Fruit fly (Drosophila melanogaster): ENCODE data around the gene mge.

mge gene

dm6 chr3L:3937806-3938205 is 28.1 kb upstream of the mge start, which contains the start of gene CG10866 (continued):
- no peak for TF ChIP-seq CG4707 (GFP tag; optimal IDR thresholded peaks at IDR 0.05)
- TF ChIP-seq CG4404 (GFP tag; IDR thresholded peaks at IDR 0.05): no peak
- peak; percentile 84 for TF ChIP-seq CG16813 (GFP tag; IDR thresholded peaks at IDR 0.05; ENCODE audit: partially characterized antibody)
- peak; percentile 70 for TF ChIP-seq MBD-R2 (GFP tag; IDR thresholded peaks at IDR 0.05)
- no peak for TF ChIP-seq gsb (GFP tag; IDR thresholded peaks at IDR 0.05)
- TF ChIP-seq CG11247 (GFP tag; IDR thresholded peaks at IDR 0.05): no peak
- no peak for TF ChIP-seq CG12391 (tag; optimal IDR thresholded peaks at IDR 0.05)
- TF ChIP-seq zen2 (GFP tag; IDR thresholded peaks at IDR 0.05; ENCODE audit: partially characterized antibody): peak; percentile 82
- TF ChIP-seq tin (GFP tag; optimal IDR thresholded peaks at IDR 0.05): no peak
- TF ChIP-seq trem (tag; optimal IDR thresholded peaks at IDR 0.05): peak; percentile 6
- no peak for TF ChIP-seq Nf-YA (GFP tag; IDR thresholded peaks at IDR 0.05)
- TF ChIP-seq CG3065 (GFP tag; optimal IDR thresholded peaks at IDR 0.05): no peak
- TF ChIP-seq en (GFP tag; optimal IDR thresholded peaks at IDR 0.05): no peak
- no peak for TF ChIP-seq CG8290 (GFP tag; optimal IDR thresholded peaks at IDR 0.05)
- peak in 1 of 2 experiments; percentile 57 for TF ChIP-seq CG8290 (tag; optimal IDR thresholded peaks at IDR 0.05)
- TF ChIP-seq lov (optimal IDR thresholded peaks at IDR 0.05): no peak
- no peak for TF ChIP-seq lov (GFP tag; IDR thresholded peaks at IDR 0.05)
- TF ChIP-seq Vsx1 (GFP tag; optimal IDR thresholded peaks at IDR 0.05): no peak
- TF ChIP-seq CG17328 (GFP tag; IDR thresholded peaks at IDR 0.05): no peak
- TF ChIP-seq chn (GFP tag; optimal IDR thresholded peaks at IDR 0.05): no peak
- TF ChIP-seq CG10543 (GFP tag; optimal IDR thresholded peaks at IDR 0.05): no peak
- no peak for TF ChIP-seq pum (GFP tag; optimal IDR thresholded peaks at IDR 0.05)
- no peak for TF ChIP-seq CG32532 (GFP tag; IDR thresholded peaks at IDR 0.05)
- TF ChIP-seq Six4 (GFP tag; optimal IDR thresholded peaks at IDR 0.05): no peak
- TF ChIP-seq CG6254 (GFP tag; optimal IDR thresholded peaks at IDR 0.05): no peak
- no peak for TF ChIP-seq CG7786 (GFP tag; optimal IDR thresholded peaks at IDR 0.05)
- TF ChIP-seq CG3407 (GFP tag; optimal IDR thresholded peaks at IDR 0.05): no peak
- no peak for TF ChIP-seq p53 (GFP tag; optimal IDR thresholded peaks at IDR 0.05)
- TF ChIP-seq Elba2 (GFP tag; optimal IDR thresholded peaks at IDR 0.05): no peak
- TF ChIP-seq CG33213 (GFP tag; optimal IDR thresholded peaks at IDR 0.05): no peak
- no peak for TF ChIP-seq Rx (GFP tag; IDR thresholded peaks at IDR 0.05)
- TF ChIP-seq CG2889 (GFP tag; IDR thresholded peaks at IDR 0.05): no peak
- peak; percentile 85 for TF ChIP-seq bbx (GFP tag; IDR thresholded peaks at IDR 0.05; ENCODE audit: partially characterized antibody)
- TF ChIP-seq CG34224 (GFP tag; IDR thresholded peaks at IDR 0.05; ENCODE audit: partially characterized antibody): peak; percentile 86
- no peak for TF ChIP-seq CG1602 (GFP tag; optimal IDR thresholded peaks at IDR 0.05)
- TF ChIP-seq insv (GFP tag; optimal IDR thresholded peaks at IDR 0.05): no peak
- TF ChIP-seq CG15514 (GFP tag; optimal IDR thresholded peaks at IDR 0.05): peak; percentile 39
- peak; percentile 79 for TF ChIP-seq Dref (GFP tag; IDR thresholded peaks at IDR 0.05)
- TF ChIP-seq CG10565 (GFP tag; optimal IDR thresholded peaks at IDR 0.05): no peak
- TF ChIP-seq gfzf (GFP tag; optimal IDR thresholded peaks at IDR 0.05): peak; percentile 46
- no peak for TF ChIP-seq CG6683 (GFP tag; optimal IDR thresholded peaks at IDR 0.05)
- no peak for TF ChIP-seq Sry-β (GFP tag; optimal IDR thresholded peaks at IDR 0.05)
- no peak for TF ChIP-seq tap (tag; optimal IDR thresholded peaks at IDR 0.05)
- no peak for TF ChIP-seq bowl (GFP tag; IDR thresholded peaks at IDR 0.05)
- TF ChIP-seq Aef1 (GFP tag; IDR thresholded peaks at IDR 0.05): no peak
- TF ChIP-seq cas (GFP tag; IDR thresholded peaks at IDR 0.05): no peak
- TF ChIP-seq CG42726 (GFP tag; IDR thresholded peaks at IDR 0.05; ENCODE audit: partially characterized antibody): peak; percentile 52; the same call in 1 of the 2 replicates
- no peak for TF ChIP-seq CG13775 (GFP tag; optimal IDR thresholded peaks at IDR 0.05)
- no peak for TF ChIP-seq pb (GFP tag; optimal IDR thresholded peaks at IDR 0.05)
- no peak for TF ChIP-seq schlank (tag; optimal IDR thresholded peaks at IDR 0.05)
- TF ChIP-seq CG15073 (GFP tag; optimal IDR thresholded peaks at IDR 0.05): no peak
- TF ChIP-seq CG17361 (GFP tag; IDR thresholded peaks at IDR 0.05): no peak
- TF ChIP-seq CG11398 (GFP tag; optimal IDR thresholded peaks at IDR 0.05): no peak

Data from whole organism, embryonic.